Worm (Caenorhabditis elegans) whole organism, L4 larva: ENCODE measurements around the gene sri-37.

ENCODE experiments used
- ZK546.5 ChIP-seq, 2 experiments: sonication (generic microtip); optimal IDR thresholded peaks; 2 replicates each; lab custom pipeline; 2017; ENCODE audit warnings: missing biosample characterization in 2 of 2, missing genetic modification characterization in 2 of 2
- aly-2 ChIP-seq: sonication (generic microtip); optimal IDR thresholded peaks from 2 replicates; lab custom pipeline; 2018; ENCODE audit warnings: missing biosample characterization, missing genetic modification characterization
- ceh-28 ChIP-seq: fragments of 150-350 bp; optimal IDR thresholded peaks from 2 replicates; lab custom pipeline; 2014; ENCODE audit warnings: missing biosample characterization, missing genetic modification reagents, missing genetic modification characterization
- daf-8 ChIP-seq: fragments of 200-800 bp; sonication (Bioruptor generic); IDR thresholded peaks from 2 replicates; pipeline ENCODE4 v1.3.6; 2022; ENCODE audit warnings: missing genetic modification characterization, missing compliant biosample characterization
- dmd-8 ChIP-seq: fragments of 200-800 bp; sonication (Bioruptor generic); IDR thresholded peaks from 2 replicates; pipeline ENCODE4 v1.3.6; 2022; ENCODE audit warnings: missing genetic modification characterization, missing compliant biosample characterization
- egl-27 ChIP-seq: sonication (generic microtip); optimal IDR thresholded peaks from 3 replicates; lab custom pipeline; 2017; ENCODE audit warnings: missing biosample characterization, missing genetic modification reagents, missing genetic modification characterization
- lir-3 ChIP-seq: sonication (generic microtip); optimal IDR thresholded peaks from 2 replicates; lab custom pipeline; 2016; ENCODE audit warnings: mild to moderate bottlenecking, missing genetic modification characterization, missing compliant biosample characterization
- nhr-237 ChIP-seq: sonication (generic microtip); optimal IDR thresholded peaks from 2 replicates; lab custom pipeline; 2017; ENCODE audit warnings: missing biosample characterization, missing genetic modification characterization
- nhr-76 ChIP-seq: fragments of 150-350 bp; optimal IDR thresholded peaks from 2 replicates; lab custom pipeline; 2014; ENCODE audit warnings: missing biosample characterization, missing genetic modification characterization
- pha-4 ChIP-seq, 2 experiments: fragments of 150-350 bp in 1 of 2; fragments of 200-800 bp in 1 of 2; sonication (Bioruptor generic) in 1 of 2; IDR thresholded peaks in 1 of 2; optimal IDR thresholded peaks in 1 of 2; 2 replicates each; pipeline versions ENCODE4 v1.3.6 to Lab custom; 2014 to 2022; ENCODE audit warnings: missing genetic modification characterization in 2 of 2, missing genetic modification reagents in 2 of 2, missing biosample characterization in 1 of 2, missing compliant biosample characterization in 1 of 2
- skn-1 ChIP-seq: fragments of 150-350 bp; optimal IDR thresholded peaks from 2 replicates; lab custom pipeline; 2014; ENCODE audit warnings: missing biosample characterization, missing genetic modification characterization
- snpc-4 ChIP-seq: fragments of 150-350 bp; optimal IDR thresholded peaks from 2 replicates; lab custom pipeline; 2014; ENCODE audit warnings: missing biosample characterization, missing genetic modification characterization
- unc-130 ChIP-seq: sonication (generic microtip); optimal IDR thresholded peaks from 2 replicates; lab custom pipeline; 2016; ENCODE audit warnings: missing genetic modification reagents, missing genetic modification characterization, missing compliant biosample characterization
- unc-39 ChIP-seq: sonication (generic microtip); optimal IDR thresholded peaks from 2 replicates; lab custom pipeline; 2017; ENCODE audit warnings: missing biosample characterization, missing genetic modification characterization

DNA sequence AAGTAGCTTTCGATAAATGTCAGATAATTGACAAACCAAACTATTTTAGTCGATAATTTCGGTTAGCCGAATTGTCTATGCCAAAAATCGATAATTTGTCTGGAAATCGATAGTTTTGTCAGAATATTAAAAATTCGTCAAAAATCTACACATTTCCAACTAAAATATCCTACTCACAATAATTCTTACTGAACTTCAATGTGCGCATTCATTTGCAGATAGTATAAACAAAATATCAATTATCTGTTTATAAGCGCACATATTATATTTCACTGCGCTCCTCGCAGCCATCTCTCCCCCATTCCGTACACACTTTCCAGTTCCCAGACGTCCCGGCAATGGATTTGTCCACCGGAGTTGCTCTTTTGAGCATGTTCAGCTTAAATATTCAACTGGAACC is 4.6 kb upstream of the sri-37 start, which contains the start of gene lgc-28:
- no peak for TF ChIP-seq pha-4 (GFP tag; IDR thresholded peaks at IDR 0.05; lab: Robert Waterston, UW)
- TF ChIP-seq pha-4 (tag; optimal IDR thresholded peaks at IDR 0.05; lab: Kevin White, UChicago) = no peak
- no peak for TF ChIP-seq egl-27 (tag; lab: Kevin White, UChicago)
- no peak for TF ChIP-seq snpc-4
- TF ChIP-seq aly-2 (tag; lab: Kevin White, UChicago) = no peak
- no peak for TF ChIP-seq nhr-76 (tag; lab: Kevin White, UChicago)
- TF ChIP-seq unc-130 = no peak
- no peak for TF ChIP-seq ceh-28 (tag; lab: Kevin White, UChicago)
- no peak for TF ChIP-seq dmd-8 (GFP tag; lab: Robert Waterston, UW)
- no peak for TF ChIP-seq skn-1 (tag; lab: Kevin White, UChicago)
- no peak for TF ChIP-seq daf-8 (GFP tag; lab: Robert Waterston, UW)
- TF ChIP-seq ZK546.5 (tag; optimal IDR thresholded peaks at IDR 0.05; lab: Kevin White, UChicago) = no peak
- no peak for TF ChIP-seq unc-39 (tag; lab: Kevin White, UChicago)
- TF ChIP-seq nhr-237 (tag; lab: Kevin White, UChicago) = no peak
- TF ChIP-seq lir-3 (tag; lab: Kevin White, UChicago) = no peak
